Fruit fly (Drosophila melanogaster): Measurements from ENCODE around the gene CG4594.

- no peak for TF ChIP-seq CTCF (optimal IDR thresholded peaks at IDR 0.05)
- TF ChIP-seq CG8478 (optimal IDR thresholded peaks at IDR 0.05): no peak
Measured at dm6 chr2L:9963603-9964042, 43.7 kb downstream of the CG4594 start, which contains the start of gene CG5850.

Measured in S2 (cell line).